Fruit fly (Drosophila melanogaster) whole organism, pupa: ENCODE measurements around the gene SdhBL.

Experiments used
- CG10348 ChIP-seq: fragments of 200-800 bp; sonication (Bioruptor generic); IDR thresholded peaks from 2 replicates; pipeline ENCODE4 v1.3.6; 2022; ENCODE audit warnings: missing biosample characterization, missing genetic modification characterization
- CG12605 ChIP-seq: fragments of 200-800 bp; sonication (Bioruptor generic); IDR thresholded peaks from 2 replicates; pipeline ENCODE4 v1.3.6; 2022; ENCODE audit warnings: missing biosample characterization, missing genetic modification characterization
- CG13204 ChIP-seq: fragments of 200-800 bp; sonication (Bioruptor generic); optimal IDR thresholded peaks from 2 replicates; lab custom pipeline; 2018; ENCODE audit warnings: missing biosample characterization, mild to moderate bottlenecking, missing genetic modification characterization, moderate library complexity
- CG14655 ChIP-seq: fragments of 200-800 bp; sonication (Bioruptor generic); optimal IDR thresholded peaks from 3 replicates; lab custom pipeline; 2017; ENCODE audit warnings: mild to moderate bottlenecking, missing biosample characterization, missing genetic modification reagents, missing genetic modification characterization
- CG15710 ChIP-seq: fragments of 200-800 bp; sonication (Bioruptor generic); optimal IDR thresholded peaks from 2 replicates; lab custom pipeline; 2018; ENCODE audit warnings: missing biosample characterization, mild to moderate bottlenecking, missing genetic modification characterization, moderate library complexity
- CG17806 ChIP-seq: fragments of 200-800 bp; sonication (Bioruptor generic); optimal IDR thresholded peaks from 2 replicates; lab custom pipeline; 2018; ENCODE audit warnings: missing biosample characterization, mild to moderate bottlenecking, missing genetic modification characterization, moderate library complexity
- CG32121 ChIP-seq: fragments of 200-800 bp; sonication (Bioruptor generic); IDR thresholded peaks from 2 replicates; pipeline ENCODE4 v1.3.6; 2022; ENCODE audit warnings: missing biosample characterization, missing genetic modification characterization
- CG34367 ChIP-seq: fragments of 200-800 bp; sonication (Bioruptor generic); optimal IDR thresholded peaks from 2 replicates; lab custom pipeline; 2018; ENCODE audit warnings: missing biosample characterization, mild to moderate bottlenecking, missing genetic modification characterization
- CG4496 ChIP-seq: fragments of 200-800 bp; sonication (Bioruptor generic); IDR thresholded peaks from 3 replicates; pipeline ENCODE4 v1.3.6; 2022; ENCODE audit warnings: missing biosample characterization, missing genetic modification characterization
- CG8159 ChIP-seq: fragments of 200-800 bp; sonication (Bioruptor generic); optimal IDR thresholded peaks from 3 replicates; lab custom pipeline; 2018; ENCODE audit warnings: missing biosample characterization, mild to moderate bottlenecking, missing genetic modification characterization, moderate library complexity
- CG8301 ChIP-seq: fragments of 200-800 bp; sonication (Bioruptor generic); optimal IDR thresholded peaks from 2 replicates; lab custom pipeline; 2018; ENCODE audit warnings: missing biosample characterization, mild to moderate bottlenecking, missing genetic modification characterization
- CG9948 ChIP-seq: fragments of 200-800 bp; sonication (Bioruptor generic); optimal IDR thresholded peaks from 2 replicates; lab custom pipeline; 2018; ENCODE audit warnings: missing biosample characterization, mild to moderate bottlenecking, missing genetic modification characterization, moderate library complexity
- D1 ChIP-seq: fragments of 200-800 bp; sonication (Bioruptor generic); optimal IDR thresholded peaks from 2 replicates; lab custom pipeline; 2018; ENCODE audit warnings: missing biosample characterization, mild to moderate bottlenecking, missing genetic modification characterization, moderate library complexity
- EcR ChIP-seq: fragments of 200-800 bp; sonication (Bioruptor generic); optimal IDR thresholded peaks from 3 replicates; lab custom pipeline; 2019; ENCODE audit warnings: missing biosample characterization, missing genetic modification characterization, mild to moderate bottlenecking, moderate library complexity, missing genetic modification reagents
- Ets98B ChIP-seq: fragments of 200-800 bp; sonication (Bioruptor generic); IDR thresholded peaks from 2 replicates; pipeline ENCODE4 v1.3.6; 2022; ENCODE audit warnings: missing biosample characterization, missing genetic modification characterization
- Pif1A ChIP-seq: fragments of 200-800 bp; sonication (Bioruptor generic); optimal IDR thresholded peaks from 3 replicates; lab custom pipeline; 2016; ENCODE audit warnings: missing biosample characterization, missing genetic modification characterization
- Pif1B ChIP-seq: fragments of 200-800 bp; sonication (Bioruptor generic); optimal IDR thresholded peaks from 3 replicates; lab custom pipeline; 2016; ENCODE audit warnings: missing biosample characterization, missing genetic modification characterization
- Snoo ChIP-seq: fragments of 200-800 bp; sonication (Bioruptor generic); optimal IDR thresholded peaks from 3 replicates; lab custom pipeline; 2017; ENCODE audit warnings: missing biosample characterization, mild to moderate bottlenecking, missing genetic modification characterization, inconsistent platforms
- fd96Ca ChIP-seq: fragments of 200-800 bp; sonication (Bioruptor generic); IDR thresholded peaks from 3 replicates; pipeline ENCODE4 v1.3.6; 2022; ENCODE audit warnings: missing biosample characterization, missing genetic modification characterization
- gl ChIP-seq: fragments of 200-800 bp; sonication (Bioruptor generic); optimal IDR thresholded peaks from 2 replicates; lab custom pipeline; 2018; ENCODE audit warnings: missing biosample characterization, mild to moderate bottlenecking, missing genetic modification characterization
- rn ChIP-seq: fragments of 200-800 bp; sonication (Bioruptor generic); IDR thresholded peaks from 2 replicates; pipeline ENCODE4 v1.3.6; 2022; ENCODE audit warnings: missing biosample characterization, missing genetic modification characterization

Gene SdhBL

DNA sequence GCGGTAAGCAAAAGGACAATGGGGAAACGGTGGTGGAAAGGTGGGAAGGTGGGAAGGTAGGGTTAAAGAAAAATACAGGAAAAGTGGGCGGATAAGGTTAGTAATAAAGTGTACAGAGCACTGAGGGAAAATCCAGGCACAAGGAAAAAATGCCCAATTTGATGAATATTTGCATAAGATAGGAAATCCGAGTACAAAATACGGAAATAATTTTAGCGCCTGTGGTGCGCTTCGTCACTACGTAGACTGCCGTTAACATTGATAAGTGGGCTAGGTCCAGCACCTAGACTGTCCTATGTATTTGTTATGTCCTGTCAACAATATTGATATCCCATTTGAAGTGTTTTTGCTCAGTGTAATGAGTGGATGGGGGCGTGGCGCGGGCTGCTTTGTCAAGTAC is 6.7 kb downstream of the SdhBL start:
- no peak for TF ChIP-seq CG13204 (GFP tag; lab: Kevin White, UChicago)
- TF ChIP-seq CG4496, result no peak

DNA sequence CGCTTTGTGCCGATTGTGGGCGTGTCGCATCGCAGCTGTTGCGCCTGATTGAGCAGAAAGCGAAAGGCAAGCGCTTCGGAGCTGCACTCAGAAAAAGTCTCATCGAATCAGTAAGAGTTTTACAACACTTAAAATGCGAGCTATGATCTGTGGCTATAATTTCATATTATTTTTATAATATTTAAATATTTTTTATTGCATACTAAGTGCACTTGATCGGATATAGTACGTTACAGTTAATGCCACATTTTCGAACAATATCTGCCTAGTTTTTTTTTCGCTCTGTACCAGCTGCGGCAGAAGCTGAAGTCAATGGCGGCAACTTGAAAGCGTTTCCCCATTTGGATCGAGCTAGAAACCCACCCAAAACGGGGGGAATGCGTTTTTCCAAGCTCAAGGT is 8.6 kb downstream of the SdhBL start:
- no peak for TF ChIP-seq CG8301
- peak; percentile 11; the same call in 1 of the 3 replicates for TF ChIP-seq fd96Ca (GFP tag; lab: Robert Waterston, UW)

DNA sequence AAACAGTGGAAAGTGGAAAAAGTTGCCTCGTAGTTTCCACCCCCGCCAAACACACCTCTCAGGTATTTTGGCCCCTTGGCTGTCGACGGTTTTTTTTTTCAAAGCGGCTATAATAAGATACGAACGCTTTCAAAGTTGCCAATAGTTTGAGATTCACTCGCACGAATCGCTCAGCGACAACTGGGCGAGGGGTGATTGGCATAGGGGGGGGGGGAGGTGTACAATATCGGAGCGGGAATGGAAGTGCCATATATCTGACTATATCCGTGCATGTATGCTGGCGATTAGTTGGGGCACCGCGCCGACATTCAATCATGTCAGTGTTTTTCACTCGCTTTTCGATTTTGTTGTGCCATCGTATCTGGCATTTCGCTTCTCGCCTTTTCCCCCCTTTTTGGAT is 10.9 kb downstream of the SdhBL start:
- TF ChIP-seq Snoo (no peak), CG4496 (no peak), D1 (no peak), CG8301 (no peak), CG10348 (GFP tag; lab: Robert Waterston, UW) (no peak), EcR (GFP tag; lab: Kevin White, UChicago) (no peak), gl (tag; lab: Kevin White, UChicago) (no peak), rn (GFP tag; lab: Robert Waterston, UW) (no peak), CG9948 (tag; lab: Kevin White, UChicago) (no peak), fd96Ca (GFP tag; lab: Robert Waterston, UW) (no peak), CG8159 (tag; lab: Kevin White, UChicago) (no peak), CG34367 (tag; lab: Kevin White, UChicago) (no peak), CG17806 (no peak), CG13204 (GFP tag; lab: Kevin White, UChicago) (no peak), CG14655 (GFP tag; lab: Kevin White, UChicago) (no peak), CG15710 (no peak), Ets98B (GFP tag; lab: Robert Waterston, UW) (no peak), Pif1A (no peak), CG12605 (GFP tag; lab: Robert Waterston, UW) (no peak)

DNA sequence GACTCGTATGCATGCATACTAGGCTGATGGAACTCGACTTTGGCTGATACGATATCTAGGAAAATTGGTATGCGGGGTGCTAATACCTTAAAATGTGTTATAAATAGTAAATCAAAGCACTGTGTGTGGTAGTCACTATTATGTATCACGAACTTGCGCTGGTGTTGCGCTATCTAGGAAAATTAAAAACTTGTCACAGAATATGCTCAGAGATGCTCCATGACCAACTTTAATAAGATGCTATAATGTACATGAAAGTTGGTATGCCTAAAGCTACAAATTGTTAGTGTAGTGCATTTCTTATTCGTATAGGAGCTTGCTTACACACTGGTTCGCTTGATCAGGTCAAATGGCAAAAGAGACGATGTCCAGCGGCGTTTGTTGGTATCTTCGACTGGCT is 16.6 kb downstream of the SdhBL start:
- TF ChIP-seq CG34367 (tag; lab: Kevin White, UChicago), result no peak
- no peak for TF ChIP-seq CG9948 (tag; lab: Kevin White, UChicago)
- no peak for TF ChIP-seq Snoo
- TF ChIP-seq CG14655 (GFP tag; lab: Kevin White, UChicago), result no peak
- no peak for TF ChIP-seq CG8159 (tag; lab: Kevin White, UChicago)
- no peak for TF ChIP-seq CG15710
- TF ChIP-seq gl (tag; lab: Kevin White, UChicago), result no peak
- TF ChIP-seq CG32121, result no peak
- TF ChIP-seq rn (GFP tag; lab: Robert Waterston, UW), result no peak
- no peak for TF ChIP-seq CG4496
- no peak for TF ChIP-seq CG13204 (GFP tag; lab: Kevin White, UChicago)
- TF ChIP-seq EcR (GFP tag; lab: Kevin White, UChicago), result no peak
- no peak for TF ChIP-seq Pif1A

DNA sequence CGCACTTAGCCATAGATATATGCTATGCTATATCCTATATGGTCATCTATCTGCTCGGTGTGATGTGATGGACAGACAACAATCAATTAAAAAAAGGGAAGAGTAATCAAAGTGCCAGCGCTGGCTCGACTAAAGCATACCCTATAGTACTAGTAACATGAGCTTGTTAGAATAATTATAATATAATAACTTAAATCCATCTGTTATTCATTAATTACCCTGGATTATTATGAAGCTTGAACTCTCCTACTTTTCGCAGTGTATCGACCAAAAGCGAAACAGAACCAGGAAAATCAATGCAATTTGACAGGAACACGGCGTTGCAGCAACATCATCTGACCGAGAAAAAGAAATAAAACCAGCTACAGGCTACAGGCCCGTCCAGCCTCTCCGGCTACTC is 19.1 kb downstream of the SdhBL start:
- TF ChIP-seq CG8159 (tag; lab: Kevin White, UChicago), result peak; percentile 10
- no peak for TF ChIP-seq CG15710
- TF ChIP-seq CG4496, result no peak

DNA sequence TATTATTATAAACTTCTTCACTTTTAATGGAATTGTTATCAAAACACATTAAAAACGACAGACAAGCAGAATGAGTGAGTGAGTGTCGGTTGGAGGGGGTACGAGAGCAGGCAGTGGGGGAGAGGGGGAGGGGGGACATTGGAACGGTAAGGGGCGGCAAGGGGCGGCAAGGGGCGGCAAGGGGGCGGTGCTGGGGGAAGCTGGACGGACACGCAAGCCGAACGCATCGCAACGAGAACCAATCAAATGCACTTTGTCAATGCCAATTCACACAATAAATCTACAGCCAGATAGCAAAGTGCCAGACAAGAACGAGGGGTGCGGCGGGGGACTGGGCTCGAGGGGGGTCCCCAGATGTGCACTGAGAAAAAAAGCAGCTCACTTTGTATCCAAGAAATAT is 19.5 kb downstream of the SdhBL start:
- TF ChIP-seq CG14655 (GFP tag; lab: Kevin White, UChicago) (no peak), Pif1B (GFP tag; lab: Kevin White, UChicago) (no peak), gl (tag; lab: Kevin White, UChicago) (no peak), D1 (no peak), rn (GFP tag; lab: Robert Waterston, UW) (no peak), EcR (GFP tag; lab: Kevin White, UChicago) (no peak), CG34367 (tag; lab: Kevin White, UChicago) (no peak), CG10348 (GFP tag; lab: Robert Waterston, UW) (no peak), CG4496 (no peak), CG15710 (no peak), Snoo (no peak), CG13204 (GFP tag; lab: Kevin White, UChicago) (no peak), CG8301 (no peak), CG12605 (GFP tag; lab: Robert Waterston, UW) (no peak), CG8159 (tag; lab: Kevin White, UChicago) (no peak), Pif1A (no peak), Ets98B (GFP tag; lab: Robert Waterston, UW) (no peak), fd96Ca (GFP tag; lab: Robert Waterston, UW) (no peak)

DNA sequence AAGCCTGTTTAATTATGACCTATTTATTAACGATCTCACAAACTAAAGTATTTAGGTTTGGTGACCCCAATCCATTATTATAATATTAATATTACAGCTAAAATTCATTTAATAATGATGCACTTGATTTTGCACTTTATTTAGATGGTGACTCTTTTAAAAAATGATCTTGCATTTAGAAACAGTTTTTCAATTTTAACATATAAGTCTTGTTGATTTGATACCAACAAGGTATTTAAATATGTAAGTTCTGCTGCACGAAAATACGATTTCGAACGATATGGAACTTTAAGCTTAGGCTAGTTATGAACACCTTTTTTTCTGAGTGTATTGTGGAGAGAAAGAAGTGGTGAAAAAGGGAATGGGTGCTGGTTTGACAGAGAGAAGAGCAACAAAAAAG is 19.9 kb downstream of the SdhBL start:
- TF ChIP-seq CG17806 (peak; percentile 20), CG4496 (no peak), fd96Ca (GFP tag; lab: Robert Waterston, UW) (no peak), CG10348 (GFP tag; lab: Robert Waterston, UW) (no peak), D1 (no peak), CG32121 (no peak), CG15710 (peak; percentile 41), gl (tag; lab: Kevin White, UChicago) (no peak), Pif1B (GFP tag; lab: Kevin White, UChicago) (no peak), rn (GFP tag; lab: Robert Waterston, UW) (no peak), CG9948 (tag; lab: Kevin White, UChicago) (peak; percentile 33), CG13204 (GFP tag; lab: Kevin White, UChicago) (no peak), Ets98B (GFP tag; lab: Robert Waterston, UW) (no peak), CG14655 (GFP tag; lab: Kevin White, UChicago) (peak; percentile 39), CG8159 (tag; lab: Kevin White, UChicago) (peak; percentile 54), Snoo (no peak), EcR (GFP tag; lab: Kevin White, UChicago) (no peak), CG12605 (GFP tag; lab: Robert Waterston, UW) (no peak), CG34367 (tag; lab: Kevin White, UChicago) (no peak), CG8301 (no peak), Pif1A (no peak)
